Worm (Caenorhabditis elegans): ENCODE data around the gene F16B4.4.
"Not testable (repeated sequence)": the region's sequence is repeated elsewhere in the genome, so short reads cannot be mapped to it uniquely, and the experiment has no call there.

F16B4.4 gene

ce11 chrV:1550697-1551096, 43.1 kb upstream of the F16B4.4 start:
- no peak for TF ChIP-seq snpc-4 (tag; optimal IDR thresholded peaks at IDR 0.05)
- TF ChIP-seq aha-1 (tag): peak; percentile 60

ce11 chrV:1551143-1551542, 42.7 kb upstream of the F16B4.4 start:
- TF ChIP-seq unc-62 (GFP tag; optimal IDR thresholded peaks at IDR 0.05 in 1 of 2) (peak in 1 of 2 experiments; percentile 91), unc-62 (tag; optimal IDR thresholded peaks at IDR 0.05) (no peak), dpl-1 (GFP tag; optimal IDR thresholded peaks at IDR 0.05) (no peak)

ce11 chrV:1553004-1553403, 40.8 kb upstream of the F16B4.4 start, which contains the start of gene srsx-8:
Gene srsx-8, minus strand, starts transcription at chrV:1553104.
- no peak for TF ChIP-seq set-16 (GFP tag; IDR thresholded peaks at IDR 0.05)
- no peak for TF ChIP-seq unc-39 (tag; optimal IDR thresholded peaks at IDR 0.05)
- no peak for TF ChIP-seq zfp-3 (GFP tag; conservative IDR thresholded peaks at IDR 0.05)
- no peak for TF ChIP-seq lim-7 (GFP tag; IDR thresholded peaks at IDR 0.05)
- no peak for TF ChIP-seq nhr-25 (tag; optimal IDR thresholded peaks at IDR 0.05; ENCODE audit: borderline replicate concordance, insufficient read depth)
- no peak for TF ChIP-seq duxl-1 (tag; optimal IDR thresholded peaks at IDR 0.05; ENCODE audit: poor library complexity)
- TF ChIP-seq mxl-2 (GFP tag; conservative IDR thresholded peaks at IDR 0.05): no peak
- TF ChIP-seq lir-3 (tag; optimal IDR thresholded peaks at IDR 0.05): no peak
- no peak for TF ChIP-seq ceh-20 (GFP tag; IDR thresholded peaks at IDR 0.05)
- no peak for TF ChIP-seq ztf-11 (tag; optimal IDR thresholded peaks at IDR 0.05)

- TF ChIP-seq mdl-1 (tag; optimal IDR thresholded peaks at IDR 0.05) (no peak), saeg-2 (GFP tag; IDR thresholded peaks at IDR 0.05) (no peak), zag-1 (tag; optimal IDR thresholded peaks at IDR 0.05) (no peak), skn-1 (tag; optimal IDR thresholded peaks at IDR 0.05) (no peak), tra-1 (GFP tag; IDR thresholded peaks at IDR 0.05) (no peak), rbr-2 (tag; optimal IDR thresholded peaks at IDR 0.05) (no peak), lin-13 (GFP tag; optimal IDR thresholded peaks at IDR 0.05) (no peak), nhr-28 (tag; optimal IDR thresholded peaks at IDR 0.05) (no peak), lin-1 (GFP tag; IDR thresholded peaks at IDR 0.05) (no peak), mdt-29 (GFP tag; IDR thresholded peaks at IDR 0.05) (no peak), madf-5 (GFP tag; IDR thresholded peaks at IDR 0.05) (no peak), lim-7 (GFP tag; IDR thresholded peaks at IDR 0.05) (no peak)
Measured at ce11 chrV:1555072-1555471, 38.7 kb upstream of the F16B4.4 start.

- TF ChIP-seq nhr-28 (tag; optimal IDR thresholded peaks at IDR 0.05) (peak; percentile 8), Y75B8A.6 (GFP tag; IDR thresholded peaks at IDR 0.05) (no peak), daf-16 (GFP tag; optimal IDR thresholded peaks at IDR 0.05) (no peak), daf-16 (tag; optimal IDR thresholded peaks at IDR 0.05) (peak; percentile 57)
Measured at ce11 chrV:1558113-1558512, 35.7 kb upstream of the F16B4.4 start.

ce11 chrV:1561169-1561568, 32.6 kb upstream of the F16B4.4 start:
- peak; percentile 70 for TF ChIP-seq ceh-20 (GFP tag; IDR thresholded peaks at IDR 0.05)
- TF ChIP-seq F26F4.8 (GFP tag; conservative IDR thresholded peaks at IDR 0.05): peak; percentile 98
- peak; percentile 75 for TF ChIP-seq nhr-41 (GFP tag; IDR thresholded peaks at IDR 0.05)
- peak; percentile 70 for TF ChIP-seq hmg-1.1 (GFP tag; IDR thresholded peaks at IDR 0.05)
- TF ChIP-seq zip-11 (GFP tag; IDR thresholded peaks at IDR 0.05): peak; percentile 77; the same call in 1 of the 2 replicates
- TF ChIP-seq F44E2.7 (GFP tag; IDR thresholded peaks at IDR 0.05): peak; percentile 93; the same call in 1 of the 2 replicates
- TF ChIP-seq D1046.2 (GFP tag; IDR thresholded peaks at IDR 0.05): peak; percentile 86
- TF ChIP-seq madf-9 (GFP tag; conservative IDR thresholded peaks at IDR 0.05): peak; percentile 81
- peak; percentile 99 for TF ChIP-seq dmd-8 (GFP tag; IDR thresholded peaks at IDR 0.05)
- TF ChIP-seq saeg-2 (GFP tag; IDR thresholded peaks at IDR 0.05): peak; percentile 65; the same call in 1 of the 2 replicates
- TF ChIP-seq ctbp-1 (GFP tag; IDR thresholded peaks at IDR 0.05): peak; percentile 61; the same call in 1 of the 2 replicates
- TF ChIP-seq lin-1 (GFP tag; IDR thresholded peaks at IDR 0.05): peak; percentile 84; the same call in 1 of the 2 replicates
- TF ChIP-seq php-3 (GFP tag; IDR thresholded peaks at IDR 0.05): peak; percentile 71; the same call in 1 of the 2 replicates
- peak; percentile 95 for TF ChIP-seq arid-1 (GFP tag; conservative IDR thresholded peaks at IDR 0.05)
- peak; percentile 82 for TF ChIP-seq mxl-2 (GFP tag; conservative IDR thresholded peaks at IDR 0.05)
- peak; percentile 92 for TF ChIP-seq vab-7 (GFP tag; IDR thresholded peaks at IDR 0.05)
- TF ChIP-seq tra-1 (GFP tag; IDR thresholded peaks at IDR 0.05): peak; percentile 77
- peak; percentile 95 for TF ChIP-seq pha-4 (GFP tag; IDR thresholded peaks at IDR 0.05)
- TF ChIP-seq pha-4 (tag; optimal IDR thresholded peaks at IDR 0.05): not testable (repeated sequence)

Data from whole organism, L4 larva.